Fruit fly (Drosophila melanogaster): ENCODE measurements around the gene CG46518.
"Not testable (repeated sequence)": the region's sequence is repeated elsewhere in the genome, so short reads cannot be mapped to it uniquely, and the experiment has no call there.

The CG46518 gene

DNA sequence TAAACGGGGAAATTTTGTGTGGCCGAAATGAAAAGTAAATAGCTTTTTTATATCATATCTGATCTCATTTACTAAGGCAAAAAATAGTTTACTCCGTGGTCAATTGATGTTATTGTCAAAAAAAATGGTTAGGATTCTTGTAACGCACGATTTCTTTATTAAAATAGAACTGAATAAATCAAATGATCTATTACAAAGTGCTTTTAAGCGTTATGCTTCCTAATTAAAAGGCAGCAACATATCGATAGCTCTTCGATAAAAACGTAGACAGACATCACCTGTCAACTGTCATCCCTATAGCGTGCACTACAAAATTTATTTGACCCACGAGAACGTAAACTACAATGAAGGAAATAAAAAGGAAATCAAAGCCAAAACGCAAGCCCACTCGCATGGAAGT lies at the start of gene CG46518:
Gene CG46518, plus strand, starts transcription at position 301 of the 400 bp plus-strand sequence.
- TF ChIP-seq CG8478, Dll, psq (optimal IDR thresholded peaks at IDR 0.05): not testable (repeated sequence)

DNA sequence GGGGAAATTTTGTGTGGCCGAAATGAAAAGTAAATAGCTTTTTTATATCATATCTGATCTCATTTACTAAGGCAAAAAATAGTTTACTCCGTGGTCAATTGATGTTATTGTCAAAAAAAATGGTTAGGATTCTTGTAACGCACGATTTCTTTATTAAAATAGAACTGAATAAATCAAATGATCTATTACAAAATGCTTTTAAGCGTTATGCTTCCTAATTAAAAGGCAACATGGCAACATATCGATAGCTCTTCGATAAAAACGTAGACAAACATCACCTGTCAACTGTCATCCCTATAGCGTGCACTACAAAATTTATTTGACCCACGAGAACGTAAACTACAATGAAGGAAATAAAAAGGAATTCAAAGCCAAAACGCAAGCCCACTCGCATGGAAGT lies 49.2 kb upstream of the CG46518 start, which contains the start of gene CG46510:
Gene CG46510, plus strand, starts transcription at position 301 of the 400 bp plus-strand sequence.
- not testable (repeated sequence) for TF ChIP-seq pan (optimal IDR thresholded peaks at IDR 0.05); EcR (GFP tag; optimal IDR thresholded peaks at IDR 0.05); CG8478 (optimal IDR thresholded peaks at IDR 0.05)

DNA sequence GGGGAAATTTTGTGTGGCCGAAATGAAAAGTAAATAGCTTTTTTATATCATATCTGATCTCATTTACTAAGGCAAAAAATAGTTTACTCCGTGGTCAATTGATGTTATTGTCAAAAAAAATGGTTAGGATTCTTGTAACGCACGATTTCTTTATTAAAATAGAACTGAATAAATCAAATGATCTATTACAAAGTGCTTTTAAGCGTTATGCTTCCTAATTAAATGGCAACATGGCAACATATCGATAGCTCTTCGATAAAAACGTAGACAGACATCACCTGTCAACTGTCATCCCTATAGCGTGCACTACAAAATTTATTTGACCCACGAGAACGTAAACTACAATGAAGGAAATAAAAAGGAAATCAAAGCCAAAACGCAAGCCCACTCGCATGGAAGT lies 44.2 kb upstream of the CG46518 start, which contains the start of gene CG46511:
Gene CG46511, plus strand, starts transcription at position 301 of the 400 bp plus-strand sequence.
- not testable (repeated sequence) for TF ChIP-seq psq (optimal IDR thresholded peaks at IDR 0.05); EcR (GFP tag; optimal IDR thresholded peaks at IDR 0.05); Dll (optimal IDR thresholded peaks at IDR 0.05)

DNA sequence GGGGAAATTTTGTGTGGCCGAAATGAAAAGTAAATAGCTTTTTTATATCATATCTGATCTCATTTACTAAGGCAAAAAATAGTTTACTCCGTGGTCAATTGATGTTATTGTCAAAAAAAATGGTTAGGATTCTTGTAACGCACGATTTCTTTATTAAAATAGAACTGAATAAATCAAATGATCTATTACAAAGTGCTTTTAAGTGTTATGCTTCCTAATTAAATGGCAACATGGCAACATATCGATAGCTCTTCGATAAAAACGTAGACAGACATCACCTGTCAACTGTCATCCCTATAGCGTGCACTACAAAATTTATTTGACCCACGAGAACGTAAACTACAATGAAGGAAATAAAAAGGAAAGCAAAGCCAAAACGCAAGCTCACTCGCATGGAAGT lies 39.3 kb upstream of the CG46518 start, which contains the start of gene CG46512:
Gene CG46512, plus strand, starts transcription at position 301 of the 400 bp plus-strand sequence.
- TF ChIP-seq Dll (optimal IDR thresholded peaks at IDR 0.05); usp (GFP tag; optimal IDR thresholded peaks at IDR 0.05); pan (optimal IDR thresholded peaks at IDR 0.05): not testable (repeated sequence)

DNA sequence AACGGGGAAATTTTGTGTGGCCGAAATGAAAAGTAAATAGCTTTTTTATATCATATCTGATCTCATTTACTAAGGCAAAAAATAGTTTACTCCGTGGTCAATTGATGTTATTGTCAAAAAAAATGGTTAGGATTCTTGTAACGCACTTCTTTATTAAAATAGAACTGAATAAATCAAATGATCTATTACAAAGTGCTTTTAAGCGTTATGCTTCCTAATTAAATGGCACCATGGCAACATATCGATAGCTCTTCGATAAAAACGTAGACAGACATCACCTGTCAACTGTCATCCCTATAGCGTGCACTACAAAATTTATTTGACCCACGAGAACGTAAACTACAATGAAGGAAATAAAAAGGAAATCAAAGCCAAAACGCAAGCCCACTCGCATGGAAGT lies 34.4 kb upstream of the CG46518 start, which contains the start of gene CG46513:
Gene CG46513, plus strand, starts transcription at position 301 of the 400 bp plus-strand sequence.
- not testable (repeated sequence) for TF ChIP-seq CG8478 (optimal IDR thresholded peaks at IDR 0.05); EcR (GFP tag; optimal IDR thresholded peaks at IDR 0.05); Dll (optimal IDR thresholded peaks at IDR 0.05)

DNA sequence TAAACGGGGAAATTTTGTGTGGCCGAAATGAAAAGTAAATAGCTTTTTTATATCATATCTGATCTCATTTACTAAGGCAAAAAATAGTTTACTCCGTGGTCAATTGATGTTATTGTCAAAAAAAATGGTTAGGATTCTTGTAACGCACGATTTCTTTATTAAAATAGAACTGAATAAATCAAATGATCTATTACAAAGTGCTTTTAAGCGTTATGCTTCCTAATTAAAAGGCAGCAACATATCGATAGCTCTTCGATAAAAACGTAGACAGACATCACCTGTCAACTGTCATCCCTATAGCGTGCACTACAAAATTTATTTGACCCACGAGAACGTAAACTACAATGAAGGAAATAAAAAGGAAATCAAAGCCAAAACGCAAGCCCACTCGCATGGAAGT lies 29.5 kb upstream of the CG46518 start, which contains the start of gene CG46514:
Gene CG46514, plus strand, starts transcription at position 301 of the 400 bp plus-strand sequence.
- not testable (repeated sequence) for TF ChIP-seq usp (GFP tag; optimal IDR thresholded peaks at IDR 0.05); pan (optimal IDR thresholded peaks at IDR 0.05); psq (optimal IDR thresholded peaks at IDR 0.05)

DNA sequence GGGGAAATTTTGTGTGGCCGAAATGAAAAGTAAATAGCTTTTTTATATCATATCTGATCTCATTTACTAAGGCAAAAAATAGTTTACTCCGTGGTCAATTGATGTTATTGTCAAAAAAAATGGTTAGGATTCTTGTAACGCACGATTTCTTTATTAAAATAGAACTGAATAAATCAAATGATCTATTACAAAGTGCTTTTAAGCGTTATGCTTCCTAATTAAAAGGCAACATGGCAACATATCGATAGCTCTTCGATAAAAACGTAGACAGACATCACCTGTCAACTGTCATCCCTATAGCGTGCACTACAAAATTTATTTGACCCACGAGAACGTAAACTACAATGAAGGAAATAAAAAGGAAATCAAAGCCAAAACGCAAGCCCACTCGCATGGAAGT lies 24.5 kb upstream of the CG46518 start, which contains the start of gene CG46515:
Gene CG46515, plus strand, starts transcription at position 301 of the 400 bp plus-strand sequence.
- not testable (repeated sequence) for TF ChIP-seq EcR (GFP tag; optimal IDR thresholded peaks at IDR 0.05); pan (optimal IDR thresholded peaks at IDR 0.05); psq (optimal IDR thresholded peaks at IDR 0.05)

DNA sequence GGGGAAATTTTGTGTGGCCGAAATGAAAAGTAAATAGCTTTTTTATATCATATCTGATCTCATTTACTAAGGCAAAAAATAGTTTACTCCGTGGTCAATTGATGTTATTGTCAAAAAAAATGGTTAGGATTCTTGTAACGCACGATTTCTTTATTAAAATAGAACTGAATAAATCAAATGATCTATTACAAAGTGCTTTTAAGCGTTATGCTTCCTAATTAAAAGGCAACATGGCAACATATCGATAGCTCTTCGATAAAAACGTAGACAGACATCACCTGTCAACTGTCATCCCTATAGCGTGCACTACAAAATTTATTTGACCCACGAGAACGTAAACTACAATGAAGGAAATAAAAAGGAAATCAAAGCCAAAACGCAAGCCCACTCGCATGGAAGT lies 14.3 kb upstream of the CG46518 start, which contains the start of gene CG46516:
Gene CG46516, plus strand, starts transcription at position 301 of the 400 bp plus-strand sequence.
- not testable (repeated sequence) for TF ChIP-seq EcR (GFP tag; optimal IDR thresholded peaks at IDR 0.05); pan (optimal IDR thresholded peaks at IDR 0.05); psq (optimal IDR thresholded peaks at IDR 0.05)

DNA sequence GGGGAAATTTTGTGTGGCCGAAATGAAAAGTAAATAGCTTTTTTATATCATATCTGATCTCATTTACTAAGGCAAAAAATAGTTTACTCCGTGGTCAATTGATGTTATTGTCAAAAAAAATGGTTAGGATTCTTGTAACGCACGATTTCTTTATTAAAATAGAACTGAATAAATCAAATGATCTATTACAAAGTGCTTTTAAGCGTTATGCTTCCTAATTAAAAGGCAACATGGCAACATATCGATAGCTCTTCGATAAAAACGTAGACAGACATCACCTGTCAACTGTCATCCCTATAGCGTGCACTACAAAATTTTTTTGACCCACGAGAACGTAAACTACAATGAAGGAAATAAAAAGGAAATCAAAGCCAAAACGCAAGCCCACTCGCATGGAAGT lies 9.3 kb upstream of the CG46518 start, which contains the start of gene CG46517:
Gene CG46517, plus strand, starts transcription at position 301 of the 400 bp plus-strand sequence.
- not testable (repeated sequence) for TF ChIP-seq usp (GFP tag; optimal IDR thresholded peaks at IDR 0.05); EcR (GFP tag; optimal IDR thresholded peaks at IDR 0.05); CG8478 (optimal IDR thresholded peaks at IDR 0.05)

DNA sequence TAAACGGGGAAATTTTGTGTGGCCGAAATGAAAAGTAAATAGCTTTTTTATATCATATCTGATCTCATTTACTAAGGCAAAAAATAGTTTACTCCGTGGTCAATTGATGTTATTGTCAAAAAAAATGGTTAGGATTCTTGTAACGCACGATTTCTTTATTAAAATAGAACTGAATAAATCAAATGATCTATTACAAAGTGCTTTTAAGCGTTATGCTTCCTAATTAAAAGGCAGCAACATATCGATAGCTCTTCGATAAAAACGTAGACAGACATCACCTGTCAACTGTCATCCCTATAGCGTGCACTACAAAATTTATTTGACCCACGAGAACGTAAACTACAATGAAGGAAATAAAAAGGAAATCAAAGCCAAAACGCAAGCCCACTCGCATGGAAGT lies 4.9 kb downstream of the CG46518 start, which contains the start of gene CG46519:
Gene CG46519, plus strand, starts transcription at position 301 of the 400 bp plus-strand sequence.
- TF ChIP-seq EcR (GFP tag; optimal IDR thresholded peaks at IDR 0.05); pan (optimal IDR thresholded peaks at IDR 0.05); usp (GFP tag; optimal IDR thresholded peaks at IDR 0.05): not testable (repeated sequence)

DNA sequence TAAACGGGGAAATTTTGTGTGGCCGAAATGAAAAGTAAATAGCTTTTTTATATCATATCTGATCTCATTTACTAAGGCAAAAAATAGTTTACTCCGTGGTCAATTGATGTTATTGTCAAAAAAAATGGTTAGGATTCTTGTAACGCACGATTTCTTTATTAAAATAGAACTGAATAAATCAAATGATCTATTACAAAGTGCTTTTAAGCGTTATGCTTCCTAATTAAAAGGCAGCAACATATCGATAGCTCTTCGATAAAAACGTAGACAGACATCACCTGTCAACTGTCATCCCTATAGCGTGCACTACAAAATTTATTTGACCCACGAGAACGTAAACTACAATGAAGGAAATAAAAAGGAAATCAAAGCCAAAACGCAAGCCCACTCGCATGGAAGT lies 9.9 kb downstream of the CG46518 start, which contains the start of gene CG46520:
Gene CG46520, plus strand, starts transcription at position 301 of the 400 bp plus-strand sequence.
- not testable (repeated sequence) for TF ChIP-seq Dll (optimal IDR thresholded peaks at IDR 0.05); pan (optimal IDR thresholded peaks at IDR 0.05); usp (GFP tag; optimal IDR thresholded peaks at IDR 0.05)

DNA sequence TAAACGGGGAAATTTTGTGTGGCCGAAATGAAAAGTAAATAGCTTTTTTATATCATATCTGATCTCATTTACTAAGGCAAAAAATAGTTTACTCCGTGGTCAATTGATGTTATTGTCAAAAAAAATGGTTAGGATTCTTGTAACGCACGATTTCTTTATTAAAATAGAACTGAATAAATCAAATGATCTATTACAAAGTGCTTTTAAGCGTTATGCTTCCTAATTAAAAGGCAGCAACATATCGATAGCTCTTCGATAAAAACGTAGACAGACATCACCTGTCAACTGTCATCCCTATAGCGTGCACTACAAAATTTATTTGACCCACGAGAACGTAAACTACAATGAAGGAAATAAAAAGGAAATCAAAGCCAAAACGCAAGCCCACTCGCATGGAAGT lies 14.9 kb downstream of the CG46518 start, which contains the start of gene CG46521:
Gene CG46521, plus strand, starts transcription at position 301 of the 400 bp plus-strand sequence.
- not testable (repeated sequence) for TF ChIP-seq CG8478, psq, Dll (optimal IDR thresholded peaks at IDR 0.05)

DNA sequence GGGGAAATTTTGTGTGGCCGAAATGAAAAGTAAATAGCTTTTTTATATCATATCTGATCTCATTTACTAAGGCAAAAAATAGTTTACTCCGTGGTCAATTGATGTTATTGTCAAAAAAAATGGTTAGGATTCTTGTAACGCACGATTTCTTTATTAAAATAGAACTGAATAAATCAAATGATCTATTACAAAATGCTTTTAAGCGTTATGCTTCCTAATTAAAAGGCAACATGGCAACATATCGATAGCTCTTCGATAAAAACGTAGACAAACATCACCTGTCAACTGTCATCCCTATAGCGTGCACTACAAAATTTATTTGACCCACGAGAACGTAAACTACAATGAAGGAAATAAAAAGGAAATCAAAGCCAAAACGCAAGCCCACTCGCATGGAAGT lies 19.9 kb downstream of the CG46518 start, which contains the start of gene CG46522:
Gene CG46522, plus strand, starts transcription at position 301 of the 400 bp plus-strand sequence.
- not testable (repeated sequence) for TF ChIP-seq pan (optimal IDR thresholded peaks at IDR 0.05); Dll (optimal IDR thresholded peaks at IDR 0.05); EcR (GFP tag; optimal IDR thresholded peaks at IDR 0.05)
